Worm (Caenorhabditis elegans) whole organism, L1 larva: ENCODE measurements around the gene F48E3.6.

Source experiments
- nhr-85 ChIP-seq: sonication (generic microtip); peaks from one replicate; lab custom pipeline; 2016; ENCODE audit warnings: missing genetic modification characterization, inconsistent platforms, missing compliant biosample characterization
- sup-37 ChIP-seq: fragments of 200-800 bp; sonication (Bioruptor generic); optimal IDR thresholded peaks from 2 replicates; lab custom pipeline; 2018; ENCODE audit warnings: mild to moderate bottlenecking, missing genetic modification characterization, missing compliant biosample characterization

DNA sequence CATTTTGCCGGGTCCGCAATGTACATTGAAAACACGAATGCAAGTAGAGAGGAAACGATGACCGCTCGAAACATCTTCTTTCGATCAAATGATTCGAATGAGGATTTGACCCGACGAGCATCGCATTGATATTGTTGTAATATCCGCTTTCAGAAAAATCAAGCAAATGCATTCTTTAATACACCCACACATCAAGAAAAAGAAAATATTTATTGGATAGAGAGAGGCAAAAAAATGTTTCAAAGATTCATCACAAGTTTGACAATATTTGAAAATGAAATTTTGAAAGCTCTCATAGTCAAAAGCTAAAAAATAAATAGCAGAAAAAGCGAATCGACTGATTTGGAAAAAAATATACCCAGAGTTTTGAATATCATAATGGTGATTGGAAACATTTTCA lies 7.2 kb downstream of the F48E3.6 start, which contains the start of gene try-14:
- TF ChIP-seq sup-37 (GFP tag; lab: Kevin White, UChicago) (no peak), nhr-85 (no peak)
